Fruit fly (Drosophila melanogaster) S2 (cell line): ENCODE data around the gene CG14321.
"Not testable (repeated sequence)": the region's sequence is repeated elsewhere in the genome, so short reads cannot be mapped to it uniquely, and the experiment has no call there.

ENCODE experiments used
- CG8478 ChIP-seq: fragments of >200 bp; optimal IDR thresholded peaks from 2 replicates; lab custom pipeline; 2018
- CTCF ChIP-seq, 2 experiments: fragments of >200 bp; optimal IDR thresholded peaks; 2 replicates each; lab custom pipeline; 2018

CG14321 gene

DNA sequence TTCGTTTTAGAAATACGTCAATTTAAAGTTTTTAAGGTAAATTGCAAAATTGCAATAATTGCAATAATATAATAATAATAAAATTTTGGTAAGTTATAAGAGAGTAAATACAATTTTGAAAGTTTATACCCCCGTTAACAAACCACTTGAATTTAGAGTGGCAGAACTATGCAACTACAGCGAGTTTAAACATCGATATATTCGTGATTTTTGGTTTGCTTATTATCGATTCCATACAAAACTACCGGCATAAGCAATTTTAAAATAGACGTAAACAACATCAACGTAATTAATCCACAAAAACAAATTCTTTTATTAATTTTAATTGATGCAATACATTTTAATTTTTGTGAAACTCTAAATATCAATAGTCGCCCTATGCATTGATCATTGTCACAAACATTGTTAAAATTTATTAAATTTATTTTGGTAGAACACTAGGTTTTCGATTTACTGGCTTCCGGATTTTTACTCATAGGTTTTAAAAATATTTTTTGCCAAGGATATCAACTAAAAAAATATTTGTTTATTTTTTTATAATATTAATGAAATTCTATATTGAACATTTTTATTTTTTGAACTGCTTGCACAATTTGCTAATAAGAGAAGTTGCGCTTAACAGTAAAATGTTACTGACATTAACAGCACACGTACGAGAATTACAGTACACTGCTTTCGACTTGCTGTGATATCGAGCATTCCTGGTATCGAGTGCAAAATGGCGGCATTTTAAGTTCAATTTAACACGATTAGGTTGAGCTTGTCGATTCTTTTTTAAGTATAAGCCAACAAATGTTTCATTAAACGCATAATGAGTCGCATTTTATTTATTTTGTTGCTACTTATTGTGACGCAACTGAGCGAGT, 14.4 kb upstream of the CG14321 start, which contains the start of gene Pxt:
Pxt (plus strand) TSS at position 695 of the 866 bp plus-strand sequence.
- TF ChIP-seq CTCF (optimal IDR thresholded peaks at IDR 0.05; lab: Kevin White, UChicago) = peak in 1 of 2 experiments; percentile 30
- no peak for TF ChIP-seq CG8478 (lab: Kevin White, UChicago)

DNA sequence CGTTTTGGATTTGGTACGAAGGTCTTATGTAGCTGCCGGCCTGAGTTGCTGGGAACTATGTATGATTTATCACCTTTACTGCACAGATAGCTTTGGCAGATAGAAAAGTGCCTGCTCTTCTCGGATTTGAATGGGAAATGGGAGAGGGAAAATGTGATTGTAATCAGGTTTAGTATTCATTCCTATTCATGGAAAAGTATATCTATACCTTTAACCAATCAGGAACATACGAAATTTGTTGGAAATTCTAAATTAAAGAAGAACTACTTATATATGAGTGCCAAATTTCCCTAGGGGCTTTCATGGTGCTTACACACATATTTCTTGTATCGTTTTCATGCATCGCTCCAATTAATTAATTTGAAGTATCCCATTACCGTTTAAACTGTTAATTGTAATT, 8.4 kb upstream of the CG14321 start, which contains the start of gene Atg8b:
Atg8b (minus strand) TSS at position 101 of the 400 bp plus-strand sequence.
- TF ChIP-seq CTCF (optimal IDR thresholded peaks at IDR 0.05; lab: Kevin White, UChicago) = no peak
- TF ChIP-seq CG8478 (lab: Kevin White, UChicago) = no peak

DNA sequence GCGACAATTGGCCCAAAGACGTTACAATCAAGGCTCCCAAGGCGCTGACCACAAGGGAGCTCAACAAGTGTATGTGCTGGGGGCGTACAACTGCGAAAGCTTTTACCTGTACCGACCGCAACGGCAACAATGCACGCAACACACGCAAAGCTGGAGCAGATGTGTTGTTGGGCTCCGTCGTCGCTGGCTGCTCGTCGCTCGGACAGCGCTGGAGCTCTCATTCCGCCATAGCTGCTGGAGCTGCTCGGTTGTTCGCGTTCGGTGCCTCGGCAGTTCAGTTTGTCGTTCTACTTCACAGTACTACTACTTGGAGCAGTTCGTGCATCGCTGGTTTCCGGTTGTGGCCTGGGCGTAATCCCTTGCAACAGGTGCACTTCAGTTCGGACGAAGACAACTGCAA, 7.8 kb upstream of the CG14321 start, which contains the start of gene Lgr1:
Lgr1 (plus strand) TSS at position 220 of the 400 bp plus-strand sequence.
- TF ChIP-seq CG8478 (lab: Kevin White, UChicago) (no peak), CTCF (optimal IDR thresholded peaks at IDR 0.05; lab: Kevin White, UChicago) (no peak)

DNA sequence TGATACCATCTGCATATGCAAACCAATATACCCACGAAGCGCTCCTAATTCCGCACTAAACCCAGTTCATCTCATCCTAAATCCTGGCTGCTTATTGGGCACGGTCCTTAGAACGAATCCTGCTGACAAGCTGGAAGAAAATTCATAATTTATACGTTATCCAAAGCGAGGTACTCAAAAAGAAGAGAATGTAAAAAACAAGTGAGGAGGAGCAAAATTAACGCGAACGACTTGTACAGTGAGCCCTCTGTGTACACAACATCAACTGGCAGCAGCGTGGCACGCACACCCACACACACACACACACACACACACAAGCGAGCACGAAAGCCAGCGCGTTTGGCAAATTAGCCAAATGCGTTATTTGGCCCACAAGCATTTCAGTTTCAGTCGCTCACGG, 2.9 kb downstream of the CG14321 start, which contains the start of gene TyrRII:
TyrRII (plus strand) TSS at position 301 of the 400 bp plus-strand sequence.
- TF ChIP-seq CG8478 (lab: Kevin White, UChicago) (no peak), CTCF (optimal IDR thresholded peaks at IDR 0.05; lab: Kevin White, UChicago) (no peak)

DNA sequence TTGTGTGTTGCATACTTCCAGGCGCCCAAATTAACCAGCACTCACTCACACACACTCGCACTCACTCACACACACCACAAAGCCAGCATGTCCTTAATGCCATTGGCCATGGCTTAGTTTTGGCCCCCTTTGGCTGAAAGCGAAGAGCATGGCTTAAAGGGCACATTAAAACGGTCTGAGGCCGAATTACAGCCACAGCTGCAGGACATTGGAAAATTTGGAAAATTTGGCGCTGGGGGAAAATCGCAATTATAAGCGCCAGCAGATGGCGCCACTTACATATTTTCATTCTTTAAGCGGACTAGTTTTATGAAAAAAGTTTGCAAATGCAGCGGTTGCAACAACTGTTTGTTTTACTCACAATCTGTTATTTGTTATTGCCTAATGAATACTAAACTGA, 9.1 kb downstream of the CG14321 start:
- peak; percentile 69 to 84 for TF ChIP-seq CTCF (optimal IDR thresholded peaks at IDR 0.05; lab: Kevin White, UChicago)
- TF ChIP-seq CG8478 (lab: Kevin White, UChicago) = no peak

DNA sequence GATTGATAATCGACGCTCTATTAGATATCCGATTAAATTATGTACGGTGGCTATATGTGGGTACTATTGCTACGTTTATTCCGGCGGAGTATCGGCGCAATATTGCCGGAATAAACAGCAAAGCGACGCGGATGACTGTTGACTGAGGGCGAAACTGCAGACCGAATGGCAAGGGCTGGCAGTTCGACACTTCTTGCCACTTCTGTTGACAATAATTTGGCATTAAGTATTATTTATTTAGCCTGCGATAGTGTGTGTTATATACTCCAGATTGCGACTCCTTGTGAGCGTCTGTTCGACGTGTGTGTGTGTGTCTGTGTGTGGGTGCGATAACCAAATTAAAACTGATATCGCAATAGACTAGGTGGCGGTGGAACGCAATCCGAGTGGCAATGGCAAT, 25.5 kb downstream of the CG14321 start:
- no peak for TF ChIP-seq CG8478 (lab: Kevin White, UChicago)
- no peak for TF ChIP-seq CTCF (optimal IDR thresholded peaks at IDR 0.05; lab: Kevin White, UChicago)

DNA sequence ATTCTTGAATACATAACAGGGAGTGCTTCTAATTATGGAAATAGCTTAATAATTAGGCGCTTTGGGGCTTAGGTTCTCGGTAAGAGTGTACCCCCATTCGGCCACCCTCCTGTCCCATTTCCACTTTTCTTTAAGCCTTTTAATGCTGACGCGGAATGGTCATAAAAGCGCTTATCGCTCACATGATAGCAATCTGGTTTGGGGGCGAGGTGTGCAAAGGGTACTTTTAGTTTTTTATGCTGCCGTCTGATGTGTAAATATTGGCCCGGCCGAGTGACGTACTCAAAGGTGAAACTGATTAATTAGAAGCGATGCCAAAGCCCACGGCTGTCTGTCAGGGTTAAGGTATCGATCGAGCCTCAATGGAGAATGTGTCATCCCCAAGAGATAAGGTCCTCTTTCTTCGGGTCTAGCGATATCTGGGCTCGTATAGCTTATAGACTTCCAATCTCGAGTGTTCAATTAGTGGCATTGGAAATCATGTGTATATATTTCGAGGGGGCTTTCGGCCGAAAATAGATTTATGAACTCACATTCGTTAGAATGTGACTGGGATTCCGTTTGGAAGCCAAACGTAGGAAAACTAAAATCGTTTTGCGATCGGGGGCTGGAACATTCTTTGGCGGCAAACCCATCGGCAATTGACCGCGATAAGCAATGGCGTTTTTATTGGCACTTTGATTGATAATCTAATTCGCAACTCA, 26.5 kb downstream of the CG14321 start:
- TF ChIP-seq CTCF (optimal IDR thresholded peaks at IDR 0.05; lab: Kevin White, UChicago) = no peak
- TF ChIP-seq CG8478 (lab: Kevin White, UChicago) = no peak

DNA sequence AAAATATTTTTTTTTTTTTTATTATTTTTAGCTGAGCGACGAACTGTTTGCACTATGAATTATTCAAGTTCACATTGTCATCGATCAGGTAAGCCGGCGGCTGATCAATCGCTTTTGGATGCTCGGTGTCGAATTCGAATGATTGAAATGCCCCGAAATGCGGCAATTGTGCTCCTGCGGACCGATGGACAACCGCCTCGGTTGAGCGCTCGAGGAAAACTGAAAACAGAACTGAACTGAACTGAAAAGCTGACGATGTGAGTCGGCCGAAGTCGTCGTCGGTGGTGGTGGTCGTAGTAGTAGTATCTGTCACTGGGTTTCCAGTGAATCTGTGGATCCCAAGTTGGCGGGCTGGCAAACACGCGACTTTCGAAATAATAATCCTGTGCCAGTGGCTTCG, 28.9 kb downstream of the CG14321 start:
- no peak for TF ChIP-seq CTCF (optimal IDR thresholded peaks at IDR 0.05; lab: Kevin White, UChicago)
- TF ChIP-seq CG8478 (lab: Kevin White, UChicago) = no peak

DNA sequence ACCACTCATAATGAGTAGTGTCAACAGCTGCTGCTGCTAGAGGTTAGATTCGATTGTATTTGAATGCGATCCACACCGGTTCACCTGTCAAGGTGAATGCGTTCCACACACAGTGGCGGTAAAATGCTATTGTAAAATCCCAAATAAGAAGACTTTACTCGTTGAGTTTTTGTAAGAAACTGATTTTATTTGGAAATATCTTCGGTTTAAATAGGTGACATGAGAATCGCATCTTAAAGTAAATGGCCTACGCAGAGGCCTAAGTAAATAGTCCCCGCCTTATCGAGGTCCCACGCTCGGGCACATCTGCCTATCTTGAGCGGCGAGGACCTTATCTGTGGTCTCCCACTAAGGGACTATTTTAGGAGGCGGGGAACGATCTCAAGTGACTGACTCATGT, 29.7 kb downstream of the CG14321 start, which contains the start of gene TyrR:
TyrR (minus strand) TSS at position 101 of the 400 bp plus-strand sequence.
- TF ChIP-seq CG8478 (lab: Kevin White, UChicago); CTCF (optimal IDR thresholded peaks at IDR 0.05; lab: Kevin White, UChicago): not testable (repeated sequence)

DNA sequence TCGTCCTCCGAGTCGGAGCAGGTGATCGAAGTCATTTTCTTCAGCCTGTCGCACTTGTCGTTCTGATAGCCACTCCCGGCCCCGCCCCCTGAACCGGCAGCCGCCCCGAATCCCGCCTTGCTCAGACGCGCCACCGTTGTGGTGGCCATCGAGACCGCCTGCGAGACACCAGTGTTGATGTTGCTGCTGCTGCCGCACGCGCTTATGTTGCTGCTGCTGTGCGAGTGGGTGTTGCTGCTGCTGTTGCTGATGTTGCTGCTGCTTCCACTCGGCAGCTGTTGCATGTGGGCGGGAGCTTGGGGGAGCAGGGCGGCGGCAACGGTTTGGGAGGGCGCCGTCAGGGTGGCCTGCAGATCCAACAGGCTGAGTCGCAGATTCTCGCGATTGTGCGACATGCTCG, 40.5 kb downstream of the CG14321 start:
- no peak for TF ChIP-seq CG8478 (lab: Kevin White, UChicago)
- TF ChIP-seq CTCF (optimal IDR thresholded peaks at IDR 0.05; lab: Kevin White, UChicago) = no peak

DNA sequence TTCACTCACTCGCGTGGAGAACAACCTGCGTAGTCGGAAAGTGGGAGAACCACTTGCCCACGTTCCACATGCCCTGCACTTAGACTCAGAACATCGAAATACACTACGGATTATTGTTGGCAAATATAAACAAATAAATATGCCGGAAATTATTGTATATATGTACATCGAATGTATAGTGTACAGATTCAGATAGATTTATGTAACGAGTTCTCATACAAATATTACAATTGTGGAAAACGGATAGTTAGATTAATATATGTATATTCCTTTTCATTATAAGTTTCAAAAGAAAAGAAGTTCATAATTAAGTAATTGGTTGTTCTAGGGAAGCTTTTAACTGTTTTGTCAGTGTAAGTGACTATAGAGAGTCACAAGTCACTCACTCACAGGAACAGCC, 41.1 kb downstream of the CG14321 start:
- TF ChIP-seq CTCF (optimal IDR thresholded peaks at IDR 0.05; lab: Kevin White, UChicago) = no peak

DNA sequence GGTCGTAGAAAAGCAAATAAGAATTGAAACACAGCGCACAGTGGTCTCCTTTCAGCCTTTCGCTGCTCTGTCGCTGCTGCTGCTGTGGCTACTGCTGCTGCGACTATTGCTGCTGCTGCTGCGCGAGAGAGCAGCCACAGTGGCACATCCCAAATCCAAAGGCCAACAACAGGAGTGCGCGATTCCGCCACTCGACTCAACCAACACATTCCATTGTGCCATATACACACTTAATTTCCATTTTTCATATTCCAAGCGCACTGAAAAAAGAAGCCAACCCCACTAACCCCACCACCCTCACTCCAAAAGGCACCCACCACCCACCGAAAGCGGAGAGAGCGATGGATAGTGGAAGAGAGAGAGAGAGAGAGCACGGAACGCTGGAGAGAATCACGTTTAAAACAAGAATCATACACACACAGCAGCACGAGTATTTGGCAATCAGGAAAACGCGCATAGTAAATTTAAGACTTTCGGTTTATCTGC, 42.7 kb downstream of the CG14321 start:
- TF ChIP-seq CG8478 (lab: Kevin White, UChicago) (no peak), CTCF (optimal IDR thresholded peaks at IDR 0.05; lab: Kevin White, UChicago) (no peak)

DNA sequence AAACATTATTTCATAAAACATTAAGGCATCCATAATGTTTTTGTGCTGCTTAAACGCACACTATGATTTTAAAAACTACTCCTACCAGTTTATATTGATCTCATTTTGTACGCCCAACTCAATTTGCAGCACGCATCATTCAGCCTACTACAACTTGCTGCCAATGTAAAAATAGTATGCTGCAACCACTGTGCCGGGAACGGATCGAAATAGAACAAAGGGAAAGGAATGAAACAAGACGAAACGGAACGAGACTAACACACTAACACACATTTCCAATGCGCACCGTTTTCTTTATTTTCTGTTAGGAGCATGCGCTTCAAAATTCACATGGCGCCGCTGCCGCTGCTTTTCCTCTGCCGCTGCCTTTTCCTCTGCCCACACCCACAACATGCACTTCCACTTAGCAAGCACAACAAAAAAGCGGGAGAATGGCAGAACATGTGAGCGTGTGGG, 43.6 kb downstream of the CG14321 start:
- TF ChIP-seq CG8478 (lab: Kevin White, UChicago) (no peak), CTCF (optimal IDR thresholded peaks at IDR 0.05; lab: Kevin White, UChicago) (no peak)

DNA sequence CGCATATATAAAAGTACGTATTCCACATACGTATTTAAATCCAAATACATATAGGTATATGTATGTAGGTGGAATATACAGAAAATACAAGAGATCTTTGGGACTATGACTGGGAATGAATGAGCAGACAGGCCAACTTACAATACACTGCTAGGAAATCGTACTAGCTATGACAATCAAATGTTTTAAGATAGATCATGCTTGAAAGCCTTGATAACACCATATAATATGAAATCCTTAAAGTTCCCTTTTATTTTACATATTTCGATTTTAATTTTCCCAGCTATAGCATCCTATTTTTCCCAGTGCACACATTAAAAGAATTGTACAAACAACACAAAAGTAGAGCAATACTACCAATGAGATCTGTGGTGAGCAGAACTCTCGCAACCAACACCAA, 48.0 kb downstream of the CG14321 start:
- TF ChIP-seq CTCF (optimal IDR thresholded peaks at IDR 0.05; lab: Kevin White, UChicago) (no peak), CG8478 (lab: Kevin White, UChicago) (no peak)

DNA sequence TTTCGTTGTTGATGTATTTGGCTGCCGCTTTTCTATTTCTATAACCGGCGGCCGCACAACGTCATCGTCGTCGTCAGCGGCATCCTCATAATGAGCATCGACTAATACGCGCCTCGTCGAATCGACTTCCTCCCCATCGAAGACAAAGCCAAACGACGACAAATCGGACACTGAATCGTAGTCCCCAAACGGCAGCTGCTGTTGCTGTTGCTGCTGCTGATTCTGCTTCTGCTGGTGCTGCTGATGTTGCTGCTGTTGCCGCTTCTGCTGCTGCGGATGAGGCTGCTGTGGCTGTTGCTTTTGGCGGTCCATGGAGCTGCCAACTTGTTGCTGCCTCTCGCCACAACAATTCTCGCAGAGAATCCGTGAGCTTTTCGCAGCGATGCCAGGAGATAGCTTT, 49.7 kb downstream of the CG14321 start:
- no peak for TF ChIP-seq CTCF (optimal IDR thresholded peaks at IDR 0.05; lab: Kevin White, UChicago)
- TF ChIP-seq CG8478 (lab: Kevin White, UChicago) = no peak
